Worm (Caenorhabditis elegans) whole organism, L1 larva: ENCODE measurements around the gene ula-1.

Experiments
- alr-1 ChIP-seq: fragments of 200-800 bp; sonication (Bioruptor generic); optimal IDR thresholded peaks from 2 replicates; lab custom pipeline; 2018; ENCODE audit warnings: borderline replicate concordance, mild to moderate bottlenecking, missing genetic modification characterization, missing compliant biosample characterization
- ceh-8 ChIP-seq: fragments of 200-800 bp; sonication (Bioruptor generic); optimal IDR thresholded peaks from 2 replicates; lab custom pipeline; 2018; ENCODE audit warnings: mild to moderate bottlenecking, missing genetic modification characterization, moderate library complexity, missing compliant biosample characterization
- fkh-8 ChIP-seq: sonication (generic microtip); optimal IDR thresholded peaks from 2 replicates; lab custom pipeline; 2016; ENCODE audit warnings: mild to moderate bottlenecking, missing genetic modification characterization, missing compliant biosample characterization
- lsy-2 ChIP-seq, 2 experiments: fragments of 150-350 bp; optimal IDR thresholded peaks; 2 replicates each; lab custom pipeline; 2014; ENCODE audit warnings: missing biosample characterization in 2 of 2, missing genetic modification characterization in 2 of 2
- nhr-77 ChIP-seq: fragments of 150-350 bp; optimal IDR thresholded peaks from 2 replicates; lab custom pipeline; 2014; ENCODE audit warnings: missing biosample characterization, missing genetic modification characterization
- nhr-85 ChIP-seq: sonication (generic microtip); peaks from one replicate; lab custom pipeline; 2016; ENCODE audit warnings: missing genetic modification characterization, inconsistent platforms, missing compliant biosample characterization
- unc-98 ChIP-seq: fragments of 200-800 bp; sonication (Bioruptor generic); IDR thresholded peaks from 2 replicates; pipeline ENCODE4 v1.3.6; 2022; ENCODE audit warnings: missing genetic modification characterization, missing compliant biosample characterization

DNA sequence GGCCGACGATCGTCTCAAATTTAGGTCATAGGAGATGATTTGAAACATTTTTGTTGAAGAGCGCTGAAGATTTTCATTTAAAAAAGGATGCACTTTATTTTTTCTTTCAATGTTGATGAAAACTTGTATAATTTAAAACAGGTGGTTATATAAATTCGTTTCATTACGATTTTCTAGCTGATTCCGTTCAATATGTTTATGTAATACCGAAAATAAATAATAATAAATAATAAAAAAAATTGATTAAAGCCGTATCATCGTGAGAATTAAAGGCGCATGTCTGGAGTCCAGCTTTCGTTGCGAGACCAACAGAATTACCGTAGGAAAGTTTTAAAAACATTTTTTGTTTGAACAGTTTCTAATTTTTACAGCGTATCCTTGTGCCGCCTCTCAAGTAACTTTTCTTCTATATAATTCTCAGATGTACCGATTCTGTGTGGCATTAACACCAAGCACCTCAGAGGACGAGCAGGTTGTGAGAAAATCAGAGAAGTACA lies 12.1 kb upstream of the ula-1 start, which contains the start of the genes C26E6.12 and eri-9:
- no peak for TF ChIP-seq alr-1 (tag; lab: Kevin White, UChicago)
- no peak for TF ChIP-seq lsy-2 (tag; optimal IDR thresholded peaks at IDR 0.05; lab: Kevin White, UChicago)
- no peak for TF ChIP-seq unc-98 (GFP tag; lab: Robert Waterston, UW)
- TF ChIP-seq nhr-85 (tag; lab: Kevin White, UChicago), result no peak
- TF ChIP-seq fkh-8 (tag; lab: Kevin White, UChicago), result no peak
- TF ChIP-seq nhr-77 (tag; lab: Kevin White, UChicago), result no peak
- TF ChIP-seq ceh-8 (GFP tag; lab: Kevin White, UChicago), result no peak
